Worm (Caenorhabditis elegans) whole organism, midembryonic: ENCODE data around the gene gmap-3.

ENCODE experiments used
- T22C8.4 ChIP-seq: fragments of 200-800 bp; sonication (Bioruptor generic); IDR thresholded peaks from 2 replicates; pipeline ENCODE4 v1.3.6; 2022; ENCODE audit warnings: missing genetic modification characterization, missing compliant biosample characterization
- med-1 ChIP-seq: sonication (generic microtip); optimal IDR thresholded peaks from 2 replicates; lab custom pipeline; 2017; ENCODE audit warnings: missing genetic modification characterization, mild to moderate bottlenecking, missing compliant biosample characterization, antibody characterized with exemption, missing genetic modification reagents; ENCODE audit not compliant: insufficient read depth
- ref-1 ChIP-seq: fragments of 200-800 bp; sonication (Bioruptor generic); conservative IDR thresholded peaks from 2 replicates; pipeline ENCODE4 v1.3.6; 2022; ENCODE audit warnings: missing genetic modification reagents, missing genetic modification characterization, missing compliant biosample characterization

- TF ChIP-seq T22C8.4 (GFP tag; lab: Robert Waterston, UW) (no peak), med-1 (GFP tag; lab: Kevin White, UChicago) (no peak), ref-1 (GFP tag; lab: Robert Waterston, UW) (no peak)
These were observed 12.0 kb downstream of the gmap-3 start for ce11 chrX:12928753-12929152.
